Fruit fly (Drosophila melanogaster): ENCODE measurements around the gene CG14043.

DNA sequence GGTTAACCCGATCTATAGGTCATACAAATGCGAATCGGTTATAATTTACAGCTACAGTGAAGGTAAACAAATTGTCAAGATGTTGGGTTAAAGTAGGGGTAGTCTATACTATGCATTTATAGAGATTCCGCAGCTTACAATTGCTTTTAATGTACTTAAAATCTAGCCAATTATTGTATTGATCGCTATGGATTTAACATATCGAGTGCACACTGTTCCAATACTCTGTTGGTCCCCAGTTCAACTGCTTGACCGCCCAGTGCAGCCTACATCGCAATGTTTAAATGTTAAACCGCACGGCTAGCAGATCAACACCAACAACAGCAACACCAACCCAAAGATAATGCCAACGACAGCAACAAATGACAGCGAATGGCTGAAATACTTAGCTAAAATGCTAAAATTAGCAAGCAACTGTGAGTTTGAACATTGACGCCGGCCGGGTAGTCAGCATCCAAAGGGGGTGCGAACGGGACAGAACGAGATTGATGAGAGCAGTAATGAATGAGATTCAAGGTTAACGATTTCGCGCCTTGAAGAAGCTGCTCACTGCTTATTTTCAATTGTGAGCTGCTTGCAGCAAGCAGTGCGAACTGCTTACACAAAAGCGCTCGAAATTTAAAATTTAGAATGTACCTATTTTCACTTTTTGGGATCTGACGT is 29.5 kb downstream of the CG14043 start:
- TF ChIP-seq Hr78 (GFP tag; optimal IDR thresholded peaks at IDR 0.05) (peak; percentile 61), pan (optimal IDR thresholded peaks at IDR 0.05) (no peak), CG32264 (GFP tag; optimal IDR thresholded peaks at IDR 0.05) (no peak), h (GFP tag; optimal IDR thresholded peaks at IDR 0.05) (no peak), br (GFP tag; optimal IDR thresholded peaks at IDR 0.05) (no peak), sage (GFP tag; optimal IDR thresholded peaks at IDR 0.05) (no peak), usp (GFP tag; optimal IDR thresholded peaks at IDR 0.05) (no peak)
